Worm (Caenorhabditis elegans) whole organism, midembryonic: Measurements from ENCODE around the gene C18H7.4.

ENCODE experiments used
- T22C8.4 ChIP-seq: fragments of 200-800 bp; sonication (Bioruptor generic); IDR thresholded peaks from 2 replicates; pipeline ENCODE4 v1.3.6; 2022; ENCODE audit warnings: missing genetic modification characterization, missing compliant biosample characterization
- cog-1 ChIP-seq: sonication (generic microtip); optimal IDR thresholded peaks from 2 replicates; lab custom pipeline; 2016; ENCODE audit warnings: missing genetic modification characterization, missing compliant biosample characterization
- flt-1 ChIP-seq: fragments of 200-800 bp; sonication (Bioruptor generic); IDR thresholded peaks from 2 replicates; pipeline ENCODE4 v1.3.6; 2022; ENCODE audit warnings: missing genetic modification characterization, missing compliant biosample characterization
- klf-2 ChIP-seq: fragments of 200-800 bp; sonication (Bioruptor generic); conservative IDR thresholded peaks from 2 replicates; pipeline ENCODE4 v1.3.6; 2022; ENCODE audit warnings: missing genetic modification reagents, missing genetic modification characterization, missing compliant biosample characterization
- med-1 ChIP-seq: sonication (generic microtip); optimal IDR thresholded peaks from 2 replicates; lab custom pipeline; 2017; ENCODE audit warnings: missing genetic modification characterization, mild to moderate bottlenecking, missing compliant biosample characterization, antibody characterized with exemption, missing genetic modification reagents; ENCODE audit not compliant: insufficient read depth
- ref-1 ChIP-seq: fragments of 200-800 bp; sonication (Bioruptor generic); conservative IDR thresholded peaks from 2 replicates; pipeline ENCODE4 v1.3.6; 2022; ENCODE audit warnings: missing genetic modification reagents, missing genetic modification characterization, missing compliant biosample characterization
- tab-1 ChIP-seq: fragments of 200-800 bp; sonication (Bioruptor generic); IDR thresholded peaks from 2 replicates; pipeline ENCODE4 v1.3.6; 2022; ENCODE audit warnings: missing genetic modification characterization, missing compliant biosample characterization
- ztf-23 ChIP-seq: fragments of 200-800 bp; sonication (Bioruptor generic); IDR thresholded peaks from 2 replicates; pipeline ENCODE4 v1.3.6; 2022; ENCODE audit warnings: missing genetic modification reagents, missing genetic modification characterization, missing compliant biosample characterization
- ztf-29 ChIP-seq: fragments of 200-800 bp; sonication (Bioruptor generic); IDR thresholded peaks from 2 replicates; pipeline ENCODE4 v1.3.6; 2022; ENCODE audit warnings: missing genetic modification reagents, missing genetic modification characterization, missing compliant biosample characterization

The C18H7.4 gene

ce11 chrIV:596292-596952 lies 3.3 kb downstream of the C18H7.4 start, which contains the start of the genes C18H7.7 and C18H7.11:
TSS of gene C18H7.7 (minus strand) at chrIV:596392.
TSS of gene C18H7.11 (plus strand) at chrIV:596902.
- TF ChIP-seq tab-1 (GFP tag; lab: Robert Waterston, UW): no peak
- no peak for TF ChIP-seq flt-1 (GFP tag; lab: Robert Waterston, UW)
- TF ChIP-seq ztf-29 (GFP tag; lab: Robert Waterston, UW): no peak
- no peak for TF ChIP-seq cog-1 (tag; lab: Kevin White, UChicago)
- TF ChIP-seq T22C8.4 (GFP tag; lab: Robert Waterston, UW): no peak
- no peak for TF ChIP-seq ztf-23
- TF ChIP-seq med-1: no peak
- no peak for TF ChIP-seq ref-1 (GFP tag; lab: Robert Waterston, UW)
- TF ChIP-seq klf-2 (GFP tag; lab: Robert Waterston, UW): no peak

ce11 chrIV:601595-601994 lies 8.5 kb downstream of the C18H7.4 start, which contains the start of gene srt-59:
TSS of gene srt-59 (minus strand) at chrIV:601695.
- TF ChIP-seq klf-2 (GFP tag; lab: Robert Waterston, UW) (no peak), cog-1 (tag; lab: Kevin White, UChicago) (no peak), flt-1 (GFP tag; lab: Robert Waterston, UW) (no peak), ztf-23 (no peak), T22C8.4 (GFP tag; lab: Robert Waterston, UW) (no peak), ref-1 (GFP tag; lab: Robert Waterston, UW) (no peak), med-1 (no peak), tab-1 (GFP tag; lab: Robert Waterston, UW) (no peak)

- no peak for TF ChIP-seq ztf-23
- no peak for TF ChIP-seq flt-1 (GFP tag; lab: Robert Waterston, UW)
- no peak for TF ChIP-seq klf-2 (GFP tag; lab: Robert Waterston, UW)
- no peak for TF ChIP-seq med-1
- TF ChIP-seq ref-1 (GFP tag; lab: Robert Waterston, UW): no peak
- no peak for TF ChIP-seq tab-1 (GFP tag; lab: Robert Waterston, UW)
- no peak for TF ChIP-seq ztf-29 (GFP tag; lab: Robert Waterston, UW)
- TF ChIP-seq cog-1 (tag; lab: Kevin White, UChicago): no peak
- TF ChIP-seq T22C8.4 (GFP tag; lab: Robert Waterston, UW): no peak
Observed at ce11 chrIV:603543-603942, 10.4 kb downstream of the C18H7.4 start, which contains the start of gene prmt-4. TSS of gene prmt-4 (minus strand) at chrIV:603643.

ce11 chrIV:604144-604543 lies 11.0 kb downstream of the C18H7.4 start, which contains the start of gene col-102:
TSS of gene col-102 (plus strand) at chrIV:604444.
- TF ChIP-seq tab-1 (GFP tag; lab: Robert Waterston, UW): no peak
- no peak for TF ChIP-seq ztf-29 (GFP tag; lab: Robert Waterston, UW)
- TF ChIP-seq klf-2 (GFP tag; lab: Robert Waterston, UW): no peak
- TF ChIP-seq med-1: no peak
- no peak for TF ChIP-seq flt-1 (GFP tag; lab: Robert Waterston, UW)
- TF ChIP-seq ref-1 (GFP tag; lab: Robert Waterston, UW): no peak
- no peak for TF ChIP-seq ztf-23
- no peak for TF ChIP-seq T22C8.4 (GFP tag; lab: Robert Waterston, UW)
- no peak for TF ChIP-seq cog-1 (tag; lab: Kevin White, UChicago)

- TF ChIP-seq klf-2 (GFP tag; lab: Robert Waterston, UW): no peak
- no peak for TF ChIP-seq ztf-23
- TF ChIP-seq flt-1 (GFP tag; lab: Robert Waterston, UW): no peak
- no peak for TF ChIP-seq med-1
- TF ChIP-seq T22C8.4 (GFP tag; lab: Robert Waterston, UW): no peak
- no peak for TF ChIP-seq tab-1 (GFP tag; lab: Robert Waterston, UW)
- TF ChIP-seq cog-1 (tag; lab: Kevin White, UChicago): no peak
- TF ChIP-seq ref-1 (GFP tag; lab: Robert Waterston, UW): no peak
- TF ChIP-seq ztf-29 (GFP tag; lab: Robert Waterston, UW): no peak
Observed at ce11 chrIV:604817-605216, 11.7 kb downstream of the C18H7.4 start.

ce11 chrIV:605431-605830 lies 12.3 kb downstream of the C18H7.4 start:
- no peak for TF ChIP-seq cog-1 (tag; lab: Kevin White, UChicago)
- no peak for TF ChIP-seq T22C8.4 (GFP tag; lab: Robert Waterston, UW)
- no peak for TF ChIP-seq ztf-29 (GFP tag; lab: Robert Waterston, UW)
- no peak for TF ChIP-seq tab-1 (GFP tag; lab: Robert Waterston, UW)
- TF ChIP-seq flt-1 (GFP tag; lab: Robert Waterston, UW): no peak
- no peak for TF ChIP-seq ref-1 (GFP tag; lab: Robert Waterston, UW)
- TF ChIP-seq ztf-23: no peak
- no peak for TF ChIP-seq med-1
- no peak for TF ChIP-seq klf-2 (GFP tag; lab: Robert Waterston, UW)

- TF ChIP-seq klf-2 (GFP tag; lab: Robert Waterston, UW) (no peak), T22C8.4 (GFP tag; lab: Robert Waterston, UW) (no peak), tab-1 (GFP tag; lab: Robert Waterston, UW) (no peak), ref-1 (GFP tag; lab: Robert Waterston, UW) (no peak), med-1 (no peak), cog-1 (tag; lab: Kevin White, UChicago) (no peak), flt-1 (GFP tag; lab: Robert Waterston, UW) (no peak), ztf-29 (GFP tag; lab: Robert Waterston, UW) (no peak), ztf-23 (no peak)
Observed at ce11 chrIV:606055-606454, 12.9 kb downstream of the C18H7.4 start, which contains the start of gene inx-18. TSS of gene inx-18 (plus strand) at chrIV:606355.

- TF ChIP-seq ztf-29 (GFP tag; lab: Robert Waterston, UW) (no peak), klf-2 (GFP tag; lab: Robert Waterston, UW) (no peak), cog-1 (tag; lab: Kevin White, UChicago) (no peak), T22C8.4 (GFP tag; lab: Robert Waterston, UW) (no peak), med-1 (no peak), ztf-23 (no peak), flt-1 (GFP tag; lab: Robert Waterston, UW) (no peak), tab-1 (GFP tag; lab: Robert Waterston, UW) (no peak), ref-1 (GFP tag; lab: Robert Waterston, UW) (no peak)
Observed at ce11 chrIV:607628-608027, 14.5 kb downstream of the C18H7.4 start.

ce11 chrIV:613155-613554 lies 20.0 kb downstream of the C18H7.4 start:
- no peak for TF ChIP-seq tab-1 (GFP tag; lab: Robert Waterston, UW)
- no peak for TF ChIP-seq T22C8.4 (GFP tag; lab: Robert Waterston, UW)
- TF ChIP-seq ztf-23: no peak
- no peak for TF ChIP-seq ztf-29 (GFP tag; lab: Robert Waterston, UW)
- no peak for TF ChIP-seq klf-2 (GFP tag; lab: Robert Waterston, UW)
- TF ChIP-seq flt-1 (GFP tag; lab: Robert Waterston, UW): no peak
- no peak for TF ChIP-seq ref-1 (GFP tag; lab: Robert Waterston, UW)
- no peak for TF ChIP-seq med-1
- TF ChIP-seq cog-1 (tag; lab: Kevin White, UChicago): no peak
